Fruit fly (Drosophila melanogaster): ENCODE results near the gene CG5934.

Gene CG5934

dm6 chr3R:27273118-27274062 lies at the start of gene CG5934 (continued):
- TF ChIP-seq salr (GFP tag; optimal IDR thresholded peaks at IDR 0.05) (no peak), OdsH (GFP tag; optimal IDR thresholded peaks at IDR 0.05) (no peak), spab (GFP tag; optimal IDR thresholded peaks at IDR 0.05) (no peak), topi (GFP tag; optimal IDR thresholded peaks at IDR 0.05) (peak; percentile 31), fd59A (GFP tag; optimal IDR thresholded peaks at IDR 0.05) (no peak), CG8119 (GFP tag; IDR thresholded peaks at IDR 0.05) (no peak), Blimp-1 (GFP tag; optimal IDR thresholded peaks at IDR 0.05) (no peak), Eip93F (GFP tag; optimal IDR thresholded peaks at IDR 0.05) (no peak), CG31627 (GFP tag; optimal IDR thresholded peaks at IDR 0.05) (peak; percentile 48)

dm6 chr3R:27224727-27225126 lies 48.8 kb upstream of the CG5934 start:
- peak; percentile 69 for TF ChIP-seq Ets96B (tag; optimal IDR thresholded peaks at IDR 0.05)
- peak; percentile 62 for TF ChIP-seq CG7368 (GFP tag; optimal IDR thresholded peaks at IDR 0.05)
- peak; percentile 75 for TF ChIP-seq CG3919 (GFP tag; optimal IDR thresholded peaks at IDR 0.05)
- TF ChIP-seq salr (GFP tag; optimal IDR thresholded peaks at IDR 0.05), result peak; percentile 42 to 46
- TF ChIP-seq pdm3 (GFP tag; optimal IDR thresholded peaks at IDR 0.05), result peak; percentile 61
- TF ChIP-seq acj6 (GFP tag; optimal IDR thresholded peaks at IDR 0.05), result peak; percentile 66
- peak; percentile 55 for TF ChIP-seq Hr4 (GFP tag; optimal IDR thresholded peaks at IDR 0.05)
- no peak for TF ChIP-seq CG8119 (GFP tag; IDR thresholded peaks at IDR 0.05)
- peak; percentile 59 for TF ChIP-seq Sox14 (GFP tag; optimal IDR thresholded peaks at IDR 0.05)
- TF ChIP-seq CG6276 (GFP tag; optimal IDR thresholded peaks at IDR 0.05), result peak; percentile 66
- TF ChIP-seq CG6163 (GFP tag; IDR thresholded peaks at IDR 0.05), result peak; percentile 87
- no peak for TF ChIP-seq Eip93F (GFP tag; optimal IDR thresholded peaks at IDR 0.05)
- peak; percentile 69 for TF ChIP-seq topi (GFP tag; optimal IDR thresholded peaks at IDR 0.05)
- TF ChIP-seq Lpt (GFP tag; optimal IDR thresholded peaks at IDR 0.05), result peak; percentile 43
- TF ChIP-seq esn (GFP tag; optimal IDR thresholded peaks at IDR 0.05), result peak; percentile 73
- TF ChIP-seq CG1621 (tag; optimal IDR thresholded peaks at IDR 0.05), result peak; percentile 60
- peak; percentile 64 for TF ChIP-seq OdsH (GFP tag; optimal IDR thresholded peaks at IDR 0.05)
- TF ChIP-seq CG10631 (GFP tag; optimal IDR thresholded peaks at IDR 0.05), result peak; percentile 65
- TF ChIP-seq Smox (GFP tag; optimal IDR thresholded peaks at IDR 0.05), result peak; percentile 56
- no peak for TF ChIP-seq Hr38 (GFP tag; optimal IDR thresholded peaks at IDR 0.05)
- peak; percentile 73 for TF ChIP-seq achi (GFP tag; optimal IDR thresholded peaks at IDR 0.05)
- peak; percentile 47 for TF ChIP-seq CG8632 (GFP tag; optimal IDR thresholded peaks at IDR 0.05)
- TF ChIP-seq Eip75B (GFP tag; optimal IDR thresholded peaks at IDR 0.05), result peak; percentile 70
- peak; percentile 29 for TF ChIP-seq CG11762 (GFP tag; optimal IDR thresholded peaks at IDR 0.05; ENCODE audit: insufficient read depth)
- TF ChIP-seq Sox15 (GFP tag; optimal IDR thresholded peaks at IDR 0.05), result peak; percentile 33
- TF ChIP-seq CG6854 (GFP tag; optimal IDR thresholded peaks at IDR 0.05), result no peak
- peak; percentile 67 for TF ChIP-seq CG6792 (GFP tag; optimal IDR thresholded peaks at IDR 0.05)
- peak; percentile 83 for TF ChIP-seq svp (GFP tag)
- TF ChIP-seq Eip78C (GFP tag), result peak; percentile 92
- 0 out of 2 replicates have a peak, but pooled peaks have one; percentile 36 for TF ChIP-seq Gug (GFP tag; IDR thresholded peaks at IDR 0.05)
- peak; percentile 51 for TF ChIP-seq fd59A (GFP tag; optimal IDR thresholded peaks at IDR 0.05)
- TF ChIP-seq fkh (GFP tag; optimal IDR thresholded peaks at IDR 0.05), result no peak
- peak; percentile 71 for TF ChIP-seq Met (GFP tag; optimal IDR thresholded peaks at IDR 0.05)
- TF ChIP-seq Ets21C (GFP tag; optimal IDR thresholded peaks at IDR 0.05), result peak; percentile 28
- peak; percentile 66 for TF ChIP-seq CG11902 (GFP tag; optimal IDR thresholded peaks at IDR 0.05)
- TF ChIP-seq CG9139 (GFP tag; optimal IDR thresholded peaks at IDR 0.05), result no peak
- TF ChIP-seq CG6808 (GFP tag; optimal IDR thresholded peaks at IDR 0.05), result peak; percentile 58
- peak; percentile 64 for TF ChIP-seq cyc (GFP tag; optimal IDR thresholded peaks at IDR 0.05)
- peak; percentile 59 for TF ChIP-seq lz (GFP tag; optimal IDR thresholded peaks at IDR 0.05)
- TF ChIP-seq vri (GFP tag; optimal IDR thresholded peaks at IDR 0.05), result no peak
- TF ChIP-seq CG34406 (GFP tag; optimal IDR thresholded peaks at IDR 0.05), result peak; percentile 50
- TF ChIP-seq dac (GFP tag; optimal IDR thresholded peaks at IDR 0.05), result no peak
- no peak for TF ChIP-seq CG11294 (GFP tag; IDR thresholded peaks at IDR 0.05)
- no peak for TF ChIP-seq fd85E (GFP tag; optimal IDR thresholded peaks at IDR 0.05)
- peak; percentile 61 for TF ChIP-seq CG31627 (GFP tag; optimal IDR thresholded peaks at IDR 0.05)

Measured in whole organism, prepupa.